Worm (Caenorhabditis elegans): ENCODE measurements around the gene srz-29.

ce11 chrIV:13626469-13626868, 19.3 kb downstream of the srz-29 start, which contains the start of gene sru-21:
- TF ChIP-seq pqm-1 (tag; optimal IDR thresholded peaks at IDR 0.05) = no peak
- TF ChIP-seq nhr-11 (tag; optimal IDR thresholded peaks at IDR 0.05) = no peak
- TF ChIP-seq nhr-77 (tag; optimal IDR thresholded peaks at IDR 0.05) = no peak
- no peak for TF ChIP-seq hmg-11 (tag; optimal IDR thresholded peaks at IDR 0.05)
- no peak for TF ChIP-seq R02D3.7 (tag; optimal IDR thresholded peaks at IDR 0.05)
- TF ChIP-seq unc-39 (tag; optimal IDR thresholded peaks at IDR 0.05) = no peak
- TF ChIP-seq pha-4 (tag; optimal IDR thresholded peaks at IDR 0.05) = no peak
- TF ChIP-seq ceh-9 (tag; optimal IDR thresholded peaks at IDR 0.05) = no peak
- no peak for TF ChIP-seq lin-15B (tag; optimal IDR thresholded peaks at IDR 0.05)
- TF ChIP-seq elt-3 (tag; optimal IDR thresholded peaks at IDR 0.05) = no peak
- TF ChIP-seq zag-1 (tag; optimal IDR thresholded peaks at IDR 0.05) = no peak
- no peak for TF ChIP-seq nhr-12 (tag; optimal IDR thresholded peaks at IDR 0.05)
- no peak for TF ChIP-seq ztf-4 (tag; optimal IDR thresholded peaks at IDR 0.05)

All from whole organism, L3 larva.